Fruit fly (Drosophila melanogaster) whole organism, larva: ENCODE measurements around the gene Gmd.

Experiments used
- noc ChIP-seq: fragments of 200-800 bp; sonication (Bioruptor generic); optimal IDR thresholded peaks from 3 replicates; lab custom pipeline; 2019; ENCODE audit warnings: missing biosample characterization, mild to moderate bottlenecking, missing genetic modification characterization, moderate library complexity

Gmd gene

dm6 chr2L:4976988-4977551, at the start of gene Gmd, which contains the start of gene CG3792:
TSS of gene Gmd (minus strand) at chr2L:4977023.
TSS of gene CG3792 (plus strand) at chr2L:4977312.
- TF ChIP-seq noc, result peak; percentile 87

- TF ChIP-seq noc, result peak; percentile 74
Observed at dm6 chr2L:5025557-5025956, 48.7 kb upstream of the Gmd start.

dm6 chr2L:5022602-5023001, 45.8 kb upstream of the Gmd start:
- TF ChIP-seq noc, result no peak

- TF ChIP-seq noc, result no peak
Observed at dm6 chr2L:5020479-5020878, 43.7 kb upstream of the Gmd start.

dm6 chr2L:5010784-5011260, 34.0 kb upstream of the Gmd start, which contains the start of the genes CG31917, Tfb5 and SelT:
TSS of gene CG31917 (minus strand) at chr2L:5010834.
TSS of gene Tfb5 (minus strand) at chr2L:5010834.
TSS of gene SelT (plus strand) at chr2L:5010922.
- TF ChIP-seq noc, result peak; percentile 78

- peak; percentile 42 for TF ChIP-seq noc
Observed at dm6 chr2L:5009306-5010030, 32.6 kb upstream of the Gmd start, which contains the start of gene Rtnl1. TSS of gene Rtnl1 (minus strand) at chr2L:5009720.

dm6 chr2L:5007256-5007655, 30.4 kb upstream of the Gmd start:
- peak; percentile 81 for TF ChIP-seq noc

dm6 chr2L:5006323-5006722, 29.5 kb upstream of the Gmd start:
- TF ChIP-seq noc, result no peak

dm6 chr2L:5005464-5005764, 28.6 kb upstream of the Gmd start:
- TF ChIP-seq noc, result no peak

dm6 chr2L:5004677-5005463, 28.0 kb upstream of the Gmd start:
- TF ChIP-seq noc, result peak; percentile 87

dm6 chr2L:5003670-5004453, 27.0 kb upstream of the Gmd start:
- no peak for TF ChIP-seq noc

- TF ChIP-seq noc, result no peak
Observed at dm6 chr2L:5002711-5003402, 26.0 kb upstream of the Gmd start.

- TF ChIP-seq noc, result no peak
Observed at dm6 chr2L:5002031-5002430, 25.2 kb upstream of the Gmd start.

dm6 chr2L:5001582-5001929, 24.7 kb upstream of the Gmd start:
- no peak for TF ChIP-seq noc

dm6 chr2L:5000919-5001581, 24.2 kb upstream of the Gmd start:
- no peak for TF ChIP-seq noc
